Fruit fly (Drosophila melanogaster): ENCODE data around the gene CG1307.

Gene CG1307

dm6 chr3R:6664371-6665116 is 7.3 kb upstream of the CG1307 start:
- no peak for TF ChIP-seq usp (GFP tag; optimal IDR thresholded peaks at IDR 0.05)
- no peak for TF ChIP-seq sage (GFP tag; optimal IDR thresholded peaks at IDR 0.05)
- no peak for TF ChIP-seq Vsx2 (GFP tag; optimal IDR thresholded peaks at IDR 0.05; ENCODE audit: partially characterized antibody)
- TF ChIP-seq fru (GFP tag; optimal IDR thresholded peaks at IDR 0.05): no peak
- TF ChIP-seq Myc (optimal IDR thresholded peaks at IDR 0.05): no peak
- no peak for TF ChIP-seq ey (GFP tag; optimal IDR thresholded peaks at IDR 0.05)
- no peak for TF ChIP-seq OdsH (GFP tag; optimal IDR thresholded peaks at IDR 0.05)
- no peak for TF ChIP-seq h (GFP tag; optimal IDR thresholded peaks at IDR 0.05)
- TF ChIP-seq psq (GFP tag; optimal IDR thresholded peaks at IDR 0.05): no peak
- TF ChIP-seq N (GFP tag; optimal IDR thresholded peaks at IDR 0.05): no peak
- TF ChIP-seq dsf (GFP tag; optimal IDR thresholded peaks at IDR 0.05; ENCODE audit: borderline replicate concordance): no peak
- no peak for TF ChIP-seq jim (GFP tag; optimal IDR thresholded peaks at IDR 0.05)
- TF ChIP-seq brk (GFP tag; optimal IDR thresholded peaks at IDR 0.05): no peak
- TF ChIP-seq woc (GFP tag; optimal IDR thresholded peaks at IDR 0.05): no peak

- TF ChIP-seq sv (GFP tag; optimal IDR thresholded peaks at IDR 0.05) (no peak), dl (GFP tag; optimal IDR thresholded peaks at IDR 0.05; ENCODE audit: insufficient read depth in 1 of 2, partially characterized antibody in 2 of 2) (no peak), Dif (GFP tag; optimal IDR thresholded peaks at IDR 0.05; ENCODE audit: partially characterized antibody) (no peak), br (GFP tag; optimal IDR thresholded peaks at IDR 0.05) (no peak)
Measured at dm6 chr3R:6663289-6663666, 6.0 kb upstream of the CG1307 start.

- peak; percentile 98 for TF ChIP-seq Dfd (GFP tag; optimal IDR thresholded peaks at IDR 0.05)
- TF ChIP-seq ey (GFP tag; optimal IDR thresholded peaks at IDR 0.05): no peak
Measured at dm6 chr3R:6662613-6663288, 5.5 kb upstream of the CG1307 start.

- TF ChIP-seq foxo (GFP tag; optimal IDR thresholded peaks at IDR 0.05) (no peak), Hr83 (GFP tag; optimal IDR thresholded peaks at IDR 0.05; ENCODE audit: poor library complexity, severe bottlenecking) (no peak), Vsx2 (GFP tag; optimal IDR thresholded peaks at IDR 0.05; ENCODE audit: partially characterized antibody) (no peak), GATAd (GFP tag; optimal IDR thresholded peaks at IDR 0.05) (no peak), Rel (GFP tag; optimal IDR thresholded peaks at IDR 0.05) (no peak), Rel (tag; optimal IDR thresholded peaks at IDR 0.05) (peak; percentile 45), dsf (GFP tag; optimal IDR thresholded peaks at IDR 0.05; ENCODE audit: borderline replicate concordance) (no peak), ey (GFP tag; optimal IDR thresholded peaks at IDR 0.05) (no peak), CG9705 (GFP tag; optimal IDR thresholded peaks at IDR 0.05) (no peak), Myc (optimal IDR thresholded peaks at IDR 0.05) (peak; percentile 74), lola (GFP tag; optimal IDR thresholded peaks at IDR 0.05) (no peak), psq (GFP tag; optimal IDR thresholded peaks at IDR 0.05) (no peak), jim (GFP tag; optimal IDR thresholded peaks at IDR 0.05) (no peak), usp (GFP tag; optimal IDR thresholded peaks at IDR 0.05) (no peak), HLH106 (tag; optimal IDR thresholded peaks at IDR 0.05) (no peak), rgr (GFP tag; optimal IDR thresholded peaks at IDR 0.05) (no peak)
Measured at dm6 chr3R:6659941-6660340, 2.7 kb upstream of the CG1307 start, which contains the start of gene agt. Gene agt (minus strand): TSS chr3R:6660100.

dm6 chr3R:6646740-6647139 is 10.5 kb downstream of the CG1307 start, which contains the start of gene Taf1:
Gene Taf1 (plus strand): TSS chr3R:6646889.
- TF ChIP-seq rgr (GFP tag; optimal IDR thresholded peaks at IDR 0.05) (no peak), Myc (optimal IDR thresholded peaks at IDR 0.05) (peak; percentile 65)

dm6 chr3R:6644334-6644733 is 12.9 kb downstream of the CG1307 start, which contains the start of gene Ass:
Gene Ass (minus strand): TSS chr3R:6644434.
- no peak for TF ChIP-seq dmrt93B (GFP tag; optimal IDR thresholded peaks at IDR 0.05)
- TF ChIP-seq CG32264 (GFP tag; optimal IDR thresholded peaks at IDR 0.05): no peak
- TF ChIP-seq sv (GFP tag; optimal IDR thresholded peaks at IDR 0.05): no peak
- TF ChIP-seq N (GFP tag; optimal IDR thresholded peaks at IDR 0.05): no peak
